Worm (Caenorhabditis elegans): ENCODE results near the gene amt-1.

DNA sequence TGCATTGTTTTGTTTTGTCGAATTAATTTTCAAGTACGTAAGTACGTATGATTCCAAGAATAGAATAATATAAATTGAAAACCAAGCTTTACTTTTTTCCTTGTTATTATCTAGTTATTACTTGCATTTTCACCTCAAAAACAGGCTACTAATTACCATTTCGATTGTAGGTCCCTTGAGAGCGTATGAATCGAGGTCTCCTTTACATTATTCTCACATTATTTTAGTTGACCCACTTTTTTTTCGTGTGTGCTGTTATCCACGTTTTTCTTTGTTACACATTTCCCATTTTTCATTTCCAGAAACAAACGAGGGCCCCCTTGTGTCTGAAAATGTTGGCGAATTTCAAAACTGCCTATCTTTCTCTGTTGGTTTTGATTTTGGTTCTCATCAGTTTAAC lies 9.4 kb upstream of the amt-1 start, which contains the start of gene C05E11.6:
- TF ChIP-seq unc-39 (tag; optimal IDR thresholded peaks at IDR 0.05) (no peak), nhr-28 (tag; optimal IDR thresholded peaks at IDR 0.05) (no peak), zip-8 (tag; optimal IDR thresholded peaks at IDR 0.05) (no peak), nhr-76 (tag; optimal IDR thresholded peaks at IDR 0.05) (no peak), sptf-1 (tag; optimal IDR thresholded peaks at IDR 0.05) (no peak), ham-2 (GFP tag; optimal IDR thresholded peaks at IDR 0.05) (no peak), lin-13 (tag; optimal IDR thresholded peaks at IDR 0.05) (no peak), ces-1 (GFP tag; optimal IDR thresholded peaks at IDR 0.05) (no peak), M03D4.4 (tag; optimal IDR thresholded peaks at IDR 0.05) (no peak), mls-2 (tag; optimal IDR thresholded peaks at IDR 0.05) (no peak), elt-3 (tag; optimal IDR thresholded peaks at IDR 0.05) (no peak)

All from whole organism, mixed stage, embryonic.